Worm (Caenorhabditis elegans) whole organism, late embryonic: ENCODE results near the gene F22E5.21.
"Not testable (repeated sequence)": the region's sequence is repeated elsewhere in the genome, so short reads cannot be mapped to it uniquely, and the experiment has no call there.

ENCODE experiments used
- dmd-4 ChIP-seq: sonication (generic microtip); optimal IDR thresholded peaks from 2 replicates; lab custom pipeline; 2016; ENCODE audit warnings: borderline replicate concordance, missing genetic modification characterization, missing compliant biosample characterization
- dve-1 ChIP-seq: sonication (generic microtip); optimal IDR thresholded peaks from 2 replicates; lab custom pipeline; 2017; ENCODE audit warnings: antibody characterized with exemption, mild to moderate bottlenecking, missing genetic modification characterization, missing compliant biosample characterization
- hlh-15 ChIP-seq: sonication (generic microtip); optimal IDR thresholded peaks from 2 replicates; lab custom pipeline; 2016; ENCODE audit warnings: missing genetic modification characterization, missing compliant biosample characterization
- pag-3 ChIP-seq: sonication (generic microtip); optimal IDR thresholded peaks from 2 replicates; lab custom pipeline; 2016; ENCODE audit warnings: missing compliant biosample characterization, missing genetic modification characterization, borderline replicate concordance
- pha-4 ChIP-seq: fragments of 150-350 bp; optimal IDR thresholded peaks from 2 replicates; lab custom pipeline; 2018; ENCODE audit warnings: missing biosample characterization, missing genetic modification reagents, missing genetic modification characterization
- tbx-7 ChIP-seq: sonication (generic microtip); optimal IDR thresholded peaks from 2 replicates; lab custom pipeline; 2016; ENCODE audit warnings: missing genotype, missing genetic modification characterization, missing compliant biosample characterization
- unc-86 ChIP-seq: sonication (generic microtip); optimal IDR thresholded peaks from 2 replicates; lab custom pipeline; 2016; ENCODE audit warnings: missing genetic modification characterization, missing compliant biosample characterization

ce11 chrII:2665081-2665480 is 27.8 kb upstream of the F22E5.21 start, which contains the start of gene F22E5.2:
- TF ChIP-seq dmd-4 (tag; lab: Kevin White, UChicago); pha-4 (tag; lab: Kevin White, UChicago); tbx-7; pag-3 (tag; lab: Kevin White, UChicago); dve-1 (tag; lab: Kevin White, UChicago); unc-86 (tag; lab: Kevin White, UChicago); hlh-15: not testable (repeated sequence)
